Fruit fly (Drosophila melanogaster): ENCODE data around the gene CG42540.

Gene CG42540

dm6 chr3L:4555787-4556186 lies at the start of gene CG42540:
Gene CG42540, plus strand, starts transcription at chr3L:4556087.
- no peak for TF ChIP-seq CG17801 (GFP tag; optimal IDR thresholded peaks at IDR 0.05; ENCODE audit: partially characterized antibody)

- no peak for TF ChIP-seq CG17801 (GFP tag; optimal IDR thresholded peaks at IDR 0.05; ENCODE audit: partially characterized antibody)
These were observed 48.0 kb upstream of the CG42540 start for dm6 chr3L:4507846-4508245.

dm6 chr3L:4508307-4508706 lies 47.6 kb upstream of the CG42540 start, which contains the start of gene NT1:
Gene NT1, minus strand, starts transcription at chr3L:4508433.
- no peak for TF ChIP-seq CG17801 (GFP tag; optimal IDR thresholded peaks at IDR 0.05; ENCODE audit: partially characterized antibody)

DNA sequence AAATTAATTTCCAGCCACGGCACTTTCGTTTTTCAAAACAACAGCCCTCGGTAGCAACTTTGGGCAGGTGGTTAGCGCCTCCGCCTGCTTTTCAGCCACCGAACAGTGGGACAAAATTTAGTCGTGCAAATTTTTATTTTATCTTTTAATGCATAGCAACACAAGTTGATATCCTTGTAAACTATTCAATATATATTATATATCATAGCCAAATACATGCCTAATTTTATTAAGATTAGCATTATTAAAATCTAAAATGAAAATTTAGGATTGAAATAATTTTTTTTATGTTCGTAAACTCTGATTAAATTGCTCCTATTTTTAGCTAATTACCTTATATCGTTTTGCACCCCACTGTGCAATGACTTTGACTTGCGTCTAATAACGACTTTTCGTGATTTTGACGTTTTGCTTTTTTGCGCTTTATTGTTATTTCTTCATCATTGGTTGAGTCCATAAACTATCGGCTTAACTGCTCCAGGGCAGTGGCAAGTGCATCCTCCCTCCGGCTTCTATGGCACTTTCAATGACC lies 46.9 kb upstream of the CG42540 start:
- TF ChIP-seq CG17801 (GFP tag; optimal IDR thresholded peaks at IDR 0.05; ENCODE audit: partially characterized antibody) = no peak

dm6 chr3L:4510317-4510716 lies 45.6 kb upstream of the CG42540 start:
- TF ChIP-seq CG17801 (GFP tag; optimal IDR thresholded peaks at IDR 0.05; ENCODE audit: partially characterized antibody) = no peak

dm6 chr3L:4516378-4516777 lies 39.5 kb upstream of the CG42540 start:
- TF ChIP-seq CG17801 (GFP tag; optimal IDR thresholded peaks at IDR 0.05; ENCODE audit: partially characterized antibody) = no peak

DNA sequence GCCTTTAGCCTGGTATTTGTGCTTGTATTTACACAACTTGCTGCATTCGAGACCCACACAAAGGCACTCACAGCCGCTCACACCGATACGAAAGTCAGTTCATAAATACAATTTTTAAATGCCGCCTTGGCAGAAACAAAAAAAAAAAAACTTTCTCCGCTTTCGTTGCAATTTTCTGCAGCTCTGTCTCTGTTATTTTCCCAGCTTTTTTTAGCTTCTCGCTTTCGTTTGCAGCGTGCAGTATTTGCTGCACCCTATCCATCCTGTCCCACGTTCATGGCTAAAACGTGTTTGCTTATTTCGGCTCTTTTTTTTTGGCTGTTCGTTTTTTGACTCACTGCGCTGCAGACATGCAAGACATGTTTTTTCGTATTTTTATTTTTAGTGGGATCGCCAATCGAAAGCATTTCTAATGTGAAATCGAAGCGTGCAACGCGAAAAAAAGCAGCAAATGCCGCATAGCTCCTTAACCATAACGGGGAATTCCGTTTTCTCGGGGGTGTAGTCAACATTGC lies 36.4 kb upstream of the CG42540 start:
- no peak for TF ChIP-seq CG17801 (GFP tag; optimal IDR thresholded peaks at IDR 0.05; ENCODE audit: partially characterized antibody)

DNA sequence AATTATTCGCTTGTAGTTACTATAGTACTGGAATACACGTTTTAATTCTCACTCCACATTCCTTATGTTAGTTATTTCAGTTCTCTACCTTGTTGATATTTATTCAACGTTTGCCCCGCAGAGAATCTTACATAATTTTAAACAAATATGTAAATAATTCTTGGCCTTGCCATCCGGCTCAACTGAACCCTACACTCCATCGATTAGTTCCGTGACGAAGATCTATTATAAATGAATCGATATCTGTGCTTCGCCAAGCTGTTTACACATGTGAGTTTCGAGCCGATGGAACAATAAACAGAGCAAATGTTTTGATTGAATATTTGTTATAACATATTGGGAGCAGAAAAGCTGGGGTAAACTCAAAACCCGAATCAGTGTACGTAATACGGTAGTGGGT lies 34.1 kb upstream of the CG42540 start:
- no peak for TF ChIP-seq CG17801 (GFP tag; optimal IDR thresholded peaks at IDR 0.05; ENCODE audit: partially characterized antibody)

DNA sequence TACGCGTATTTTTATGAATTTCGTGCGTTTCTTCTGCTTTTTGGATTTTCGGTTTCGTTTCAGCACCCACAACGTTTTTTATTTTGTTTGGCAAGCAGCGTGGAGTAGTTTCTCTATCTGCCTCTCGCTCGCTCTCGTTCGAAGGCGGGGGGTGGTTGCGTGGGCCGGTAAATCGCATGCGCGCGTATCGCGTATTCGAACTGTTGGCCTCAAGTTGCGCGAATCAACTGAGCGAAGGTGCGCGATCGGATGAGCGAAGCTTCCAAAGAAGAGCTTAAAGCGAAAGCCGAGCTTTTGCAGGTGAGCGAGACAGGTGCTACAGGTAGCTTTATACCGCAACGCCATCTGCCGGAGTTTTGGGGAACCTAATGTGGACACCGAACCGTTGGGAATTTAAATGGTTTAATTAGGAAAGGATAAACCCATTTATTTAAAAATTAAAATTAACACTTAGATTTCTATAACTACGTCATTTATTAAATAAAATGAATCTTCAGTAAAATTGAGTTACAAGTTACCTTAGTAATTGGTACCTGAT lies 23.9 kb upstream of the CG42540 start, which contains the start of gene Tie:
Tie (minus strand) TSS at position 205 of the 538 bp plus-strand sequence.
- peak; percentile 34 for TF ChIP-seq CG17801 (GFP tag; optimal IDR thresholded peaks at IDR 0.05; ENCODE audit: partially characterized antibody)

dm6 chr3L:4532841-4533619 lies 22.9 kb upstream of the CG42540 start, which contains the start of gene CG11353:
Gene CG11353, plus strand, starts transcription at chr3L:4533170.
- TF ChIP-seq CG17801 (GFP tag; optimal IDR thresholded peaks at IDR 0.05; ENCODE audit: partially characterized antibody) = peak; percentile 6

DNA sequence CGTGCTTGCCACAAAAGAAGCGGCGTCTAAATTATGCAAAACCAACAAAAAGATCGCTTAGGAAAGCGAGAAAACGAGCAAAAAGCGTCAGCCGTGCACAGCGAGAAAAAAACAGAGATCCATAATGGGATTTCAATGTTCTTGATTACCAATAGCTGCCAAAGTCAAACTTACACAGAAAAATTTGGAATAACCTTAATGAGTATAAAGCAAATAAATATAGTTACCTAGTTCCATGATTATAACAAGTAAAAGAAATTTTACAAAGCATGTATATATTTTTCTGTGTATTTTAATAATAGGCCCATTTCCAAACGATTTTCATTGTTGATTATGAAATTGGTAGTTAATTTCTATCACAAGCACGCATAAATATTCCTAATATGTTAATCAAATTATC lies 21.9 kb upstream of the CG42540 start:
- TF ChIP-seq CG17801 (GFP tag; optimal IDR thresholded peaks at IDR 0.05; ENCODE audit: partially characterized antibody) = peak; percentile 24

DNA sequence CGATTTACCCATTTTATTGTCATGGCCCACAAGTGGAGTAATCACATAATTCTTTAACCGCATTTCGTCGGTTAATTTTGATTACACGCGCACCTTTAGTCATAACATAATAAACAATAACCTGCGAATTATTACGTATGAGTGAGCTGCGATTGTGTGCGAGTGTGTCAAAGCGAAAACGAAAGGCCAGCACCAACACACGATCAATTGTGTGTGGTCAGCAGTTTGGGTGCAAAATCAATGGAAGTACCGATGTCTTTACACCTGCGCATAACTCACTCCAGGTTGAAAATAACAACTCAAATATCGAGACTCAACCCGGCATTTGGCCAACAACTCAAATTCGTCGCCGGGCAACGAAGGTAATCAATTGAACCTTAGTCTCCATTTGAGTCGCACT lies 21.4 kb upstream of the CG42540 start:
- TF ChIP-seq CG17801 (GFP tag; optimal IDR thresholded peaks at IDR 0.05; ENCODE audit: partially characterized antibody) = no peak

dm6 chr3L:4541070-4541469 lies 14.8 kb upstream of the CG42540 start, which contains the start of gene CG32243:
Gene CG32243, minus strand, starts transcription at chr3L:4541244.
- no peak for TF ChIP-seq CG17801 (GFP tag; optimal IDR thresholded peaks at IDR 0.05; ENCODE audit: partially characterized antibody)

- TF ChIP-seq CG17801 (GFP tag; optimal IDR thresholded peaks at IDR 0.05; ENCODE audit: partially characterized antibody) = peak; percentile 99
These were observed 14.1 kb upstream of the CG42540 start, which contains the start of gene CG11357 for dm6 chr3L:4541573-4542371. Gene CG11357, plus strand, starts transcription at chr3L:4542051.

- TF ChIP-seq CG17801 (GFP tag; optimal IDR thresholded peaks at IDR 0.05; ENCODE audit: partially characterized antibody) = no peak
These were observed 13.4 kb upstream of the CG42540 start for dm6 chr3L:4542530-4542929.
